Fruit fly (Drosophila melanogaster): ENCODE data around the gene Pburs.

Gene Pburs

dm6 chr2L:14395065-14395439 is 22.1 kb downstream of the Pburs start (continued):
- TF ChIP-seq B-H2 (GFP tag; optimal IDR thresholded peaks at IDR 0.05) (no peak), ro (GFP tag; IDR thresholded peaks at IDR 0.05) (no peak), Rfx (GFP tag; IDR thresholded peaks at IDR 0.05) (peak; percentile 29; the same call in 1 of the 2 replicates), CG2199 (GFP tag; IDR thresholded peaks at IDR 0.05) (no peak), CG9876 (GFP tag; optimal IDR thresholded peaks at IDR 0.05) (no peak), CG4328 (GFP tag; optimal IDR thresholded peaks at IDR 0.05) (no peak), PHDP (tag; optimal IDR thresholded peaks at IDR 0.05) (no peak), bigmax (GFP tag; optimal IDR thresholded peaks at IDR 0.05) (no peak), CG7372 (GFP tag; IDR thresholded peaks at IDR 0.05) (no peak), Deaf1 (tag; optimal IDR thresholded peaks at IDR 0.05) (no peak), CG16863 (GFP tag; optimal IDR thresholded peaks at IDR 0.05) (no peak), fd64A (GFP tag; optimal IDR thresholded peaks at IDR 0.05) (no peak), oc (tag; optimal IDR thresholded peaks at IDR 0.05) (no peak), CG11695 (GFP tag; IDR thresholded peaks at IDR 0.05) (peak; percentile 20; the same call in 1 of the 3 replicates), CG1832 (GFP tag; optimal IDR thresholded peaks at IDR 0.05) (no peak), ato (GFP tag; IDR thresholded peaks at IDR 0.05; ENCODE audit: partially characterized antibody) (no peak), Mrtf (GFP tag; IDR thresholded peaks at IDR 0.05) (no peak), shn (GFP tag; optimal IDR thresholded peaks at IDR 0.05) (no peak), prd (optimal IDR thresholded peaks at IDR 0.05) (no peak), prd (GFP tag; IDR thresholded peaks at IDR 0.05) (0 out of 3 replicates have a peak, but pooled peaks have one; percentile 1), onecut (GFP tag; IDR thresholded peaks at IDR 0.05) (no peak), disco-r (GFP tag; optimal IDR thresholded peaks at IDR 0.05) (no peak), lab (GFP tag; optimal IDR thresholded peaks at IDR 0.05) (peak; percentile 56), CG11093 (GFP tag; IDR thresholded peaks at IDR 0.05) (peak; percentile 17; the same call in 1 of the 3 replicates), Doc2 (GFP tag; IDR thresholded peaks at IDR 0.05) (no peak), CG1602 (GFP tag; optimal IDR thresholded peaks at IDR 0.05) (no peak), CG14441 (GFP tag; IDR thresholded peaks at IDR 0.05) (no peak), CG17359 (tag; optimal IDR thresholded peaks at IDR 0.05) (no peak), Ets97D (GFP tag; optimal IDR thresholded peaks at IDR 0.05) (no peak), CG10366 (GFP tag; IDR thresholded peaks at IDR 0.05) (no peak), maf-S (GFP tag; optimal IDR thresholded peaks at IDR 0.05) (no peak), ssp (GFP tag; IDR thresholded peaks at IDR 0.05) (no peak), CG12659 (GFP tag; optimal IDR thresholded peaks at IDR 0.05) (no peak), caup (GFP tag; optimal IDR thresholded peaks at IDR 0.05; ENCODE audit: severe bottlenecking) (peak; percentile 31), CG5180 (GFP tag; optimal IDR thresholded peaks at IDR 0.05) (no peak), CG3407 (GFP tag; optimal IDR thresholded peaks at IDR 0.05) (no peak), CG16815 (GFP tag; optimal IDR thresholded peaks at IDR 0.05) (no peak), NFAT (GFP tag; IDR thresholded peaks at IDR 0.05) (no peak), CG12744 (GFP tag; optimal IDR thresholded peaks at IDR 0.05) (no peak), Tbp (GFP tag; optimal IDR thresholded peaks at IDR 0.05) (no peak), tin (GFP tag; optimal IDR thresholded peaks at IDR 0.05) (no peak), phol (tag; optimal IDR thresholded peaks at IDR 0.05) (no peak), Sry-δ (GFP tag; optimal IDR thresholded peaks at IDR 0.05) (no peak), trh (GFP tag; optimal IDR thresholded peaks at IDR 0.05) (no peak), zfh2 (GFP tag; optimal IDR thresholded peaks at IDR 0.05) (no peak), CG3065 (GFP tag; optimal IDR thresholded peaks at IDR 0.05) (no peak), zen (tag; optimal IDR thresholded peaks at IDR 0.05) (no peak), Nf-YB (GFP tag; optimal IDR thresholded peaks at IDR 0.05) (no peak), Scr (GFP tag; IDR thresholded peaks at IDR 0.05; ENCODE audit: partially characterized antibody) (no peak), Adf1 (GFP tag; IDR thresholded peaks at IDR 0.05) (no peak), kay (GFP tag; optimal IDR thresholded peaks at IDR 0.05) (no peak), CG14014 (GFP tag; IDR thresholded peaks at IDR 0.05) (peak; percentile 17; the same call in 1 of the 2 replicates)
